Worm (Caenorhabditis elegans): ENCODE results near the gene Y19D2B.2.

DNA sequence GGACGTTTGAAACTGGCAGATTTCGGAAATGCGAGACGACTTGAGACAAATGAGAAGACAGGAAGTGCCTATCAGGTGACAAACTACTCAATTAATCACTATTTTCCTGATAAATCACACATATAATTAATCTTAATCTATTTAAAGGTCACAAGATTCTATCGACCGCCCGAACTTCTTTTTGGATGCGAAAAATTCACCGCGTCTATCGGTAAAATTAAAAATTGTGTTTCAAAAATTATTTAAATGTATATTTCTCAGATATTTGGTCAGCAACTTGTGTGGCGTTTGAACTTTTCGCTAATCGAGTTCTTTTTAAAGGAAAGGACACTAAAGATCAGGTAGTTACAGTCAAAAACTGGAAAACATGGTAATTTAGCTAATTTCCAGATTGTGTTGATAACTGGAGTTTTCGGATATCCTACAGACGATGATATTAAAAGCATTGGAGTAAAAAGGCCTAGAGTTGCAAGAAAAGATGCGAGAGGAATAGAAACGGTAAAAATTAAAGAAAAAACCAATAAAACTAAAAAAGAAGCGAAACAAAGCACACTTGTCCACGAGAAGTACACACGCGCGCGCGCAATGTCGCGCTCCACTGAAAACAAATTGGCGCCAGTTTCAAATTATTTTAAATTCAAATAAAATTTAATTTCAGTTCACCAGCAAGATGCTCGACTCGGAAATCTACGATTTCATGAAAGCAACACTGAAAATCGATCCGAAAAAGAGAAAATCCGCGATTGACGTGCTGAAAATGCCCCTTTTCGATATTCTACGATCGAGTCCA is 24.4 kb downstream of the Y19D2B.2 start:
- TF ChIP-seq pha-4 (tag; optimal IDR thresholded peaks at IDR 0.05) (no peak), sptf-1 (tag; optimal IDR thresholded peaks at IDR 0.05) (no peak), mab-5 (tag; optimal IDR thresholded peaks at IDR 0.05) (no peak), elt-1 (tag; optimal IDR thresholded peaks at IDR 0.05; ENCODE audit: borderline replicate concordance, insufficient read depth) (no peak), ceh-43 (GFP tag; optimal IDR thresholded peaks at IDR 0.05) (no peak), unc-39 (tag; optimal IDR thresholded peaks at IDR 0.05) (no peak), blmp-1 (tag; optimal IDR thresholded peaks at IDR 0.05) (no peak), ztf-11 (tag; optimal IDR thresholded peaks at IDR 0.05) (no peak), mep-1 (tag; optimal IDR thresholded peaks at IDR 0.05) (no peak), elt-3 (tag; optimal IDR thresholded peaks at IDR 0.05) (no peak), unc-62 (GFP tag; optimal IDR thresholded peaks at IDR 0.05) (no peak), ces-1 (GFP tag; optimal IDR thresholded peaks at IDR 0.05) (no peak), ceh-83 (GFP tag; optimal IDR thresholded peaks at IDR 0.05) (no peak), cnd-1 (tag; optimal IDR thresholded peaks at IDR 0.05) (no peak)

Data from whole organism, mixed stage, embryonic.